Worm (Caenorhabditis elegans): ENCODE data around the gene dao-2.

Gene dao-2

DNA sequence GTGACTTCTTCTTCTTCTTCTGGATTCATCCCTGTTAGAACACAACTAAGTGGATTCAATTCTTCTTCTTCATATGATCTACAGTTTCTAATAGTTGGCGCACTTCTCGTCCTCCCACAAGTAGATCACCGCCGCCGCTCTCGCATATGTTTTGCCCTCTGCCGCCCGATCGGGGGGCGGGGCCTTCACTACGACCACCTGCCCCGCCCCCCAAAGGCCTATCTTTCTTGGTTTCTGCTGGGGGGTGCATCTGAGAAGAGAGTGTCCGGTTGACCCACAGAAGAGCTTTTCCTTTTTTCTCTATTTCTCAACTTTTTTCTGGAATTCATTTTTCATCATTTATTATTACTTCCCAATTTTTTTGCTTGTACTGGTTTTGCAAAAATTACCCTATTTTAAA, 8.4 kb downstream of the dao-2 start:
- TF ChIP-seq rnt-1 (tag; optimal IDR thresholded peaks at IDR 0.05): peak; percentile 20
- peak; percentile 9 for TF ChIP-seq lin-14 (GFP tag; optimal IDR thresholded peaks at IDR 0.05)
- no peak for TF ChIP-seq efl-1 (optimal IDR thresholded peaks at IDR 0.05)
- TF ChIP-seq efl-1 (GFP tag; optimal IDR thresholded peaks at IDR 0.05 in 1 of 2): peak in 1 of 2 experiments; percentile 63
- no peak for TF ChIP-seq grh-1 (GFP tag; IDR thresholded peaks at IDR 0.05)
- TF ChIP-seq blmp-1 (tag; optimal IDR thresholded peaks at IDR 0.05): peak; percentile 5
- TF ChIP-seq swsn-7 (tag; optimal IDR thresholded peaks at IDR 0.05): no peak

DNA sequence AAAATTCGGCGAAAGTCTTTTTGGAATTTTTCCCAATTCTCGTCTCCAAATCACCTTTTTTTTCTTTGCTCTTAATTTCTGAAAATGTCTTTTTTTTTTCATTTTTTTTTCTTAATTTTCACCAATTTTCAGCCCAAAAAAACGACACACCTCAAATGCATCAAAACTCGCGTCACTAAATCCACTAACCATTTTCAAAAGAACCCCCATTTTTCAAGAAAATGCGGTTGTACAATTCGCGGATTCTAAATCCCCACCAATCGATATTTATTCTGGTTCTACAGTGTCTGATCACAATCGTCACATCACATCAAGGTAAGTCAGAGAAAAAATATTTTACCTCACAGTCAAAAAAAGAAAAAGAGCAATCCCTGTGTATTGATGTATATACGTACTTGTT, 9.1 kb downstream of the dao-2 start, which contains the start of gene vab-1:
TSS of gene vab-1 (plus strand) at position 133 of the 400 bp plus-strand sequence.
- no peak for TF ChIP-seq lsy-2 (tag; optimal IDR thresholded peaks at IDR 0.05)
- no peak for TF ChIP-seq sup-37 (GFP tag; optimal IDR thresholded peaks at IDR 0.05)
- no peak for TF ChIP-seq efl-1 (optimal IDR thresholded peaks at IDR 0.05)
- peak in 1 of 2 experiments; percentile 70 for TF ChIP-seq efl-1 (GFP tag; optimal IDR thresholded peaks at IDR 0.05 in 1 of 2)
- no peak for TF ChIP-seq hlh-4 (tag; optimal IDR thresholded peaks at IDR 0.05)
- no peak for TF ChIP-seq mef-2 (tag; optimal IDR thresholded peaks at IDR 0.05)
- no peak for TF ChIP-seq lin-15B (tag; optimal IDR thresholded peaks at IDR 0.05)
- no peak for TF ChIP-seq jun-1 (tag; optimal IDR thresholded peaks at IDR 0.05)
- TF ChIP-seq zip-4 (GFP tag; optimal IDR thresholded peaks at IDR 0.05): no peak

DNA sequence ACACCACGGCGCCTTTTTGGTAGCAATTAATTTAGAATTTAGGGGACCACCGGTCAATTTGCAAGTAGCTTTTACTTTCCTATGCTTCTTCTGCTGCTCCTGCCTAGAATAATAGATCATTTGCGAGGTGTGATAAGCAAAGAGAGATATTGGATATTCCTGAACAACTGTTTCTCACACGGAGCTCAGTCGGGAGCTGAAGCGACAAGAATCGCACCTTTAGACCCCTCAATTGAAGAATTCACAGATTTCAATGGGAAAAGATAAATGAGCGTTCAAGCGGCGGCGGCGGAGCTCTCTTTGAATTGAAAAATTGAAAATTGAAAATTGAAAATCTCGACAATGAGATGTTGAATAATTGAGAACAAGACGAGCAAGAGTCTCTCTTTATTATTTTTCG, 9.8 kb downstream of the dao-2 start:
- peak; percentile 11 for TF ChIP-seq rnt-1 (tag; optimal IDR thresholded peaks at IDR 0.05)
- TF ChIP-seq nhr-20 (tag; optimal IDR thresholded peaks at IDR 0.05): no peak

DNA sequence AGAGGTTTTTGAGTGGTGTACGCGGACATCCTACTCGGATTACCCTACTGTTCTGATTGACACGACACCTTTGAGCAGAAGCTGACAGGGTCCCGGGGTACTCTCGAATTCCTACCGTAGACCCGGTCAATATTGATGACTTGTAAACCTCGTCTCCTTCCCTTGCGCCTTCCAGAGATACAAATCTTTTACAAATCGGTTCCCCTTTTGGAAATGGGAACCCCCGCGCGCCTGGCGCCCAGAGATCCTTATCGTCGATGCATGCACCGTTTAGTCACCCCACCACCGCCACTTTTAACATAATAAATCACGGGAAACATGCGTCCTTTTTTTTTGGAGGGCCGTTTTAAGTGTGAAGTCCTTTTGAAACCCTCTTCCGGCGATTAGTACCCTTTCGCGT, 10.3 kb downstream of the dao-2 start:
- TF ChIP-seq ces-1 (GFP tag; optimal IDR thresholded peaks at IDR 0.05) (no peak), hpl-2 (GFP tag; optimal IDR thresholded peaks at IDR 0.05) (no peak), lin-14 (GFP tag; optimal IDR thresholded peaks at IDR 0.05) (peak; percentile 67), nhr-85 (tag) (peak; percentile 84)

DNA sequence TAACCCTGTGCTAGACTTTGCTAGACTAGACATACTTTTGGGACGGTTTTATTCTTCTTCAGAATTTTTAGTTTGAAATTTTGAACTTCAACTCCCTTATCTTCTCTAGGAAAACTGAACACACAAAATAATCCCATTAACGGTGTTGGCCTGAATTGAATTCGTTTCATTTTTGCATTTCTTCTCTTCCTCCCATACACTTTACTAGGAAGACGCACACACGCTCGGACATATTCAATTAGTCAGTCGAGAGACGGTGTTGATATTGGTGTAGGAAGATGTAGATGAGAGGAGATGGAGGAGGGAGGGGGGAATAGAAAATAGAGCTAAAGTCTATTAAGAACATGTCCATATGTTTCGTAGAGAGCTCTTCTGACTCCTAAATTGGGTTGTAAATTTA, 11.9 kb downstream of the dao-2 start:
- TF ChIP-seq unc-86 (tag; optimal IDR thresholded peaks at IDR 0.05): peak; percentile 2
- peak; percentile 48 for TF ChIP-seq lin-14 (GFP tag; optimal IDR thresholded peaks at IDR 0.05)
- TF ChIP-seq nhr-12 (tag; optimal IDR thresholded peaks at IDR 0.05): no peak

DNA sequence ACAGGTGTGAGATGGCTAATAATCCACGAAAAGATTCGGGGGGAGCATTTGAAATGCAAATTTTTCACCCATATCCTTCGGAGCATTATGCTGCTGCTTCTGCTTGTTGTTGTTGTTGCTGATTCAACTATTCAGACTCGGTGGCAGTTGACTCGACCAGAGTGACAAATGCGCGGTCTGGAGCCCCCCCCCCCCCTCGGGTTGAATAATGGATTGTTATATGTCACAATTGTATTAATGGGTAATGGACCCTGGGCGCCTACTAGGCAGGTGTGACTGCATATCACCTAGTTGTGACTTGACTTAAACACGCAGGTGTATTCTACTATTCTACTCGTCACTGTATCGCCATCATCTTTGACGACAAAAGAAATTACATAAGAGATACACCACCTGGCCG, 12.8 kb downstream of the dao-2 start:
- TF ChIP-seq lin-15B (tag; optimal IDR thresholded peaks at IDR 0.05) (no peak), lir-3 (tag; optimal IDR thresholded peaks at IDR 0.05; ENCODE audit: poor library complexity) (no peak), tlp-1 (tag; optimal IDR thresholded peaks at IDR 0.05) (no peak), ama-1 (optimal IDR thresholded peaks at IDR 0.05) (no peak), elt-3 (tag; optimal IDR thresholded peaks at IDR 0.05) (no peak), fkh-4 (tag; optimal IDR thresholded peaks at IDR 0.05; ENCODE audit: borderline replicate concordance) (no peak), ceh-8 (GFP tag; optimal IDR thresholded peaks at IDR 0.05) (no peak), hlh-17 (GFP tag; optimal IDR thresholded peaks at IDR 0.05; ENCODE audit: borderline replicate concordance) (no peak), lin-14 (GFP tag; optimal IDR thresholded peaks at IDR 0.05) (no peak), fkh-8 (tag; optimal IDR thresholded peaks at IDR 0.05) (no peak), C34B4.2 (tag; optimal IDR thresholded peaks at IDR 0.05) (no peak), swsn-7 (tag; optimal IDR thresholded peaks at IDR 0.05) (no peak), snpc-4 (tag; optimal IDR thresholded peaks at IDR 0.05) (no peak), rnt-1 (tag; optimal IDR thresholded peaks at IDR 0.05) (no peak)

DNA sequence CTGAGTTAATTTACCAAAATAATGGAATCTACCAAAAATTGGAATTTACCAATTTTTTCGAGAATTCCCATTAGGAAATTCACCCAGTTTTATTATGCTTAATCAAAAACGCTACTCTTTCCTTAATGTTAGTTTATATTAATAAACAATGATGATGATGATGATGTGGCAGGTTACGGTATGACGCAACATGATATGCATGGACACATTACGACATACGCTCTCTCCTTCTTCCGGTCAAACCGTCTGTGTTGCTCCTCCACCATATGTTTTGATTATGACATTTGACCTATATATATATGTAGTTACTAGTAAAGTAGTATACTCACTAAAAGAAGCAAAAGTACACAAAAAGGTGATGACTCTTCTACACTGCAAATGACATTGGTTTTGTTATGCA, 14.6 kb downstream of the dao-2 start:
- TF ChIP-seq dpl-1 (GFP tag; optimal IDR thresholded peaks at IDR 0.05) (no peak), unc-98 (GFP tag; IDR thresholded peaks at IDR 0.05) (no peak), nhr-47 (tag; optimal IDR thresholded peaks at IDR 0.05) (no peak), fos-1 (tag; optimal IDR thresholded peaks at IDR 0.05) (no peak), ztf-4 (tag; optimal IDR thresholded peaks at IDR 0.05) (no peak), swsn-7 (tag; optimal IDR thresholded peaks at IDR 0.05) (no peak), fkh-10 (GFP tag; optimal IDR thresholded peaks at IDR 0.05) (no peak), nhr-85 (tag) (no peak), lin-14 (GFP tag; optimal IDR thresholded peaks at IDR 0.05) (no peak)

Measured in whole organism, L1 larva.